Worm (Caenorhabditis elegans) whole organism, early embryonic: ENCODE data around the gene B0244.5.

Experiments
- B0310.2 ChIP-seq: sonication (generic microtip); optimal IDR thresholded peaks from 2 replicates; lab custom pipeline; 2016; ENCODE audit warnings: mild to moderate bottlenecking, missing genetic modification characterization, missing compliant biosample characterization
- F13C5.2 ChIP-seq: sonication (generic microtip); optimal IDR thresholded peaks from 2 replicates; lab custom pipeline; 2017; ENCODE audit warnings: mild to moderate bottlenecking, missing genetic modification characterization, inconsistent platforms, missing compliant biosample characterization
- aly-1 ChIP-seq: sonication (generic microtip); optimal IDR thresholded peaks from 2 replicates; lab custom pipeline; 2016; ENCODE audit warnings: missing genetic modification characterization, missing compliant biosample characterization
- ama-1 ChIP-seq: fragments of 150-350 bp; optimal IDR thresholded peaks from 2 replicates; lab custom pipeline; 2014
- ceh-13 ChIP-seq: fragments of 200-800 bp; sonication (Bioruptor generic); optimal IDR thresholded peaks from 2 replicates; lab custom pipeline; 2018; ENCODE audit warnings: mild to moderate bottlenecking, missing genetic modification characterization, missing compliant biosample characterization
- ceh-36 ChIP-seq: sonication (generic microtip); optimal IDR thresholded peaks from 2 replicates; lab custom pipeline; 2016; ENCODE audit warnings: missing genetic modification characterization, inconsistent platforms, missing compliant biosample characterization
- ets-7 ChIP-seq: sonication (generic microtip); optimal IDR thresholded peaks from 2 replicates; lab custom pipeline; 2016; ENCODE audit warnings: missing genotype, missing genetic modification characterization, missing compliant biosample characterization
- flt-1 ChIP-seq: fragments of 200-800 bp; sonication (Bioruptor generic); IDR thresholded peaks from 2 replicates; pipeline ENCODE4 v1.3.6; 2022; ENCODE audit warnings: missing genetic modification characterization, missing compliant biosample characterization
- hmbx-1 ChIP-seq: sonication (generic microtip); optimal IDR thresholded peaks from 2 replicates; lab custom pipeline; 2016; ENCODE audit warnings: mild to moderate bottlenecking, missing genetic modification characterization, missing compliant biosample characterization
- hmg-4 ChIP-seq: fragments of 200-800 bp; sonication (Bioruptor generic); optimal IDR thresholded peaks from 2 replicates; lab custom pipeline; 2018; ENCODE audit warnings: mild to moderate bottlenecking, missing genetic modification characterization, missing compliant biosample characterization
- hnd-1 ChIP-seq: sonication (generic microtip); optimal IDR thresholded peaks from 2 replicates; lab custom pipeline; 2016; ENCODE audit warnings: missing genetic modification characterization, missing compliant biosample characterization
- pes-1 ChIP-seq: fragments of 200-800 bp; sonication (Bioruptor generic); IDR thresholded peaks from 2 replicates; pipeline ENCODE4 v1.3.6; 2022; ENCODE audit warnings: missing genetic modification reagents, missing genetic modification characterization, missing compliant biosample characterization
- scrt-1 ChIP-seq: fragments of 200-800 bp; sonication (Bioruptor generic); IDR thresholded peaks from 2 replicates; pipeline ENCODE4 v1.3.6; 2022; ENCODE audit warnings: missing genetic modification characterization, missing compliant biosample characterization
- sea-1 ChIP-seq: fragments of 200-800 bp; sonication (Bioruptor generic); conservative IDR thresholded peaks from 2 replicates; pipeline ENCODE4 v1.3.6; 2022; ENCODE audit warnings: missing genetic modification characterization, missing compliant biosample characterization
- tbx-11 ChIP-seq: fragments of 200-800 bp; sonication (Bioruptor generic); IDR thresholded peaks from 2 replicates; pipeline ENCODE4 v1.3.6; 2022; ENCODE audit warnings: missing genetic modification characterization, missing compliant biosample characterization
- tbx-37 ChIP-seq: fragments of 200-800 bp; sonication (Bioruptor generic); conservative IDR thresholded peaks from 2 replicates; pipeline ENCODE4 v1.3.6; 2022; ENCODE audit warnings: missing genetic modification reagents, missing genetic modification characterization, missing compliant biosample characterization
- tra-4 ChIP-seq: sonication (generic microtip); optimal IDR thresholded peaks from 2 replicates; lab custom pipeline; 2017; ENCODE audit warnings: missing genetic modification characterization, missing compliant biosample characterization

The B0244.5 gene

ce11 chrIII:5757492-5758045, 12.9 kb downstream of the B0244.5 start:
- TF ChIP-seq F13C5.2 (tag; lab: Kevin White, UChicago) (no peak), sea-1 (GFP tag; lab: Robert Waterston, UW) (no peak), hmg-4 (GFP tag; lab: Kevin White, UChicago) (no peak), ets-7 (tag; lab: Kevin White, UChicago) (no peak), tbx-37 (GFP tag; lab: Robert Waterston, UW) (no peak), tra-4 (tag; lab: Kevin White, UChicago) (no peak), hmbx-1 (tag; lab: Kevin White, UChicago) (no peak), flt-1 (GFP tag; lab: Robert Waterston, UW) (no peak), ceh-13 (GFP tag; lab: Kevin White, UChicago) (no peak), pes-1 (GFP tag; lab: Robert Waterston, UW) (no peak), ama-1 (lab: Kevin White, UChicago) (no peak), ceh-36 (tag; lab: Kevin White, UChicago) (no peak), hnd-1 (no peak), B0310.2 (no peak), tbx-11 (GFP tag; lab: Robert Waterston, UW) (no peak), aly-1 (tag; lab: Kevin White, UChicago) (no peak)

- no peak for TF ChIP-seq flt-1 (GFP tag; lab: Robert Waterston, UW)
- TF ChIP-seq B0310.2 = no peak
- no peak for TF ChIP-seq ets-7 (tag; lab: Kevin White, UChicago)
- TF ChIP-seq tbx-37 (GFP tag; lab: Robert Waterston, UW) = no peak
- TF ChIP-seq sea-1 (GFP tag; lab: Robert Waterston, UW) = no peak
- TF ChIP-seq tbx-11 (GFP tag; lab: Robert Waterston, UW) = no peak
- TF ChIP-seq ceh-13 (GFP tag; lab: Kevin White, UChicago) = no peak
- TF ChIP-seq tra-4 (tag; lab: Kevin White, UChicago) = no peak
- TF ChIP-seq hnd-1 = no peak
Observed at ce11 chrIII:5758519-5759099, 13.9 kb downstream of the B0244.5 start.

- TF ChIP-seq ceh-36 (tag; lab: Kevin White, UChicago) (no peak), ets-7 (tag; lab: Kevin White, UChicago) (no peak), tra-4 (tag; lab: Kevin White, UChicago) (no peak), hmg-4 (GFP tag; lab: Kevin White, UChicago) (no peak), hnd-1 (no peak), tbx-11 (GFP tag; lab: Robert Waterston, UW) (no peak), hmbx-1 (tag; lab: Kevin White, UChicago) (no peak), pes-1 (GFP tag; lab: Robert Waterston, UW) (no peak), tbx-37 (GFP tag; lab: Robert Waterston, UW) (no peak), B0310.2 (no peak), F13C5.2 (tag; lab: Kevin White, UChicago) (no peak)
Observed at ce11 chrIII:5760721-5761120, 16.0 kb downstream of the B0244.5 start.

ce11 chrIII:5761886-5762285, 17.2 kb downstream of the B0244.5 start:
- no peak for TF ChIP-seq pes-1 (GFP tag; lab: Robert Waterston, UW)
- no peak for TF ChIP-seq hmg-4 (GFP tag; lab: Kevin White, UChicago)

- no peak for TF ChIP-seq F13C5.2 (tag; lab: Kevin White, UChicago)
- no peak for TF ChIP-seq ceh-36 (tag; lab: Kevin White, UChicago)
- TF ChIP-seq sea-1 (GFP tag; lab: Robert Waterston, UW) = no peak
- TF ChIP-seq ceh-13 (GFP tag; lab: Kevin White, UChicago) = no peak
- TF ChIP-seq B0310.2 = no peak
Observed at ce11 chrIII:5763988-5764387, 19.3 kb downstream of the B0244.5 start.

- peak; percentile 41; the same call in 1 of the 2 replicates for TF ChIP-seq tbx-37 (GFP tag; lab: Robert Waterston, UW)
- TF ChIP-seq flt-1 (GFP tag; lab: Robert Waterston, UW) = peak; percentile 59; the same call in 1 of the 2 replicates
- peak; percentile 55 for TF ChIP-seq hmg-4 (GFP tag; lab: Kevin White, UChicago)
- TF ChIP-seq ceh-13 (GFP tag; lab: Kevin White, UChicago) = no peak
- no peak for TF ChIP-seq B0310.2
- peak; percentile 60 for TF ChIP-seq F13C5.2 (tag; lab: Kevin White, UChicago)
- TF ChIP-seq hmbx-1 (tag; lab: Kevin White, UChicago) = no peak
- no peak; the same call in 1 of the 2 replicates for TF ChIP-seq tbx-11 (GFP tag; lab: Robert Waterston, UW)
- 0 out of 2 replicates have a peak, but pooled peaks have one; percentile 63 for TF ChIP-seq sea-1 (GFP tag; lab: Robert Waterston, UW)
- TF ChIP-seq pes-1 (GFP tag; lab: Robert Waterston, UW) = no peak
- TF ChIP-seq aly-1 (tag; lab: Kevin White, UChicago) = no peak
- TF ChIP-seq ets-7 (tag; lab: Kevin White, UChicago) = no peak
- peak; percentile 52; the same call in 1 of the 2 replicates for TF ChIP-seq scrt-1 (GFP tag; lab: Robert Waterston, UW)
- TF ChIP-seq tra-4 (tag; lab: Kevin White, UChicago) = no peak
- TF ChIP-seq hnd-1 = peak; percentile 26
- peak; percentile 15 for TF ChIP-seq ceh-36 (tag; lab: Kevin White, UChicago)
- no peak for TF ChIP-seq ama-1 (lab: Kevin White, UChicago)
Observed at ce11 chrIII:5769726-5770235, 25.1 kb downstream of the B0244.5 start, which contains the start of gene cutl-23. cutl-23 (plus strand) TSS chrIII:5770185.

- no peak for TF ChIP-seq sea-1 (GFP tag; lab: Robert Waterston, UW)
- TF ChIP-seq ceh-13 (GFP tag; lab: Kevin White, UChicago) = no peak
- TF ChIP-seq B0310.2 = no peak
- no peak for TF ChIP-seq ama-1 (lab: Kevin White, UChicago)
Observed at ce11 chrIII:5782080-5782479, 37.4 kb downstream of the B0244.5 start.
